Worm (Caenorhabditis elegans) whole organism, early embryonic: ENCODE data around the gene B0001.7.

ENCODE experiments used
- B0310.2 ChIP-seq: sonication (generic microtip); optimal IDR thresholded peaks from 2 replicates; lab custom pipeline; 2016; ENCODE audit warnings: mild to moderate bottlenecking, missing genetic modification characterization, missing compliant biosample characterization
- ama-1 ChIP-seq: fragments of 150-350 bp; optimal IDR thresholded peaks from 2 replicates; lab custom pipeline; 2014
- ets-7 ChIP-seq: sonication (generic microtip); optimal IDR thresholded peaks from 2 replicates; lab custom pipeline; 2016; ENCODE audit warnings: missing genotype, missing genetic modification characterization, missing compliant biosample characterization
- flt-1 ChIP-seq: fragments of 200-800 bp; sonication (Bioruptor generic); IDR thresholded peaks from 2 replicates; pipeline ENCODE4 v1.3.6; 2022; ENCODE audit warnings: missing genetic modification characterization, missing compliant biosample characterization
- hmbx-1 ChIP-seq: sonication (generic microtip); optimal IDR thresholded peaks from 2 replicates; lab custom pipeline; 2016; ENCODE audit warnings: mild to moderate bottlenecking, missing genetic modification characterization, missing compliant biosample characterization
- hnd-1 ChIP-seq: sonication (generic microtip); optimal IDR thresholded peaks from 2 replicates; lab custom pipeline; 2016; ENCODE audit warnings: missing genetic modification characterization, missing compliant biosample characterization
- pes-1 ChIP-seq: fragments of 200-800 bp; sonication (Bioruptor generic); IDR thresholded peaks from 2 replicates; pipeline ENCODE4 v1.3.6; 2022; ENCODE audit warnings: missing genetic modification reagents, missing genetic modification characterization, missing compliant biosample characterization
- scrt-1 ChIP-seq: fragments of 200-800 bp; sonication (Bioruptor generic); IDR thresholded peaks from 2 replicates; pipeline ENCODE4 v1.3.6; 2022; ENCODE audit warnings: missing genetic modification characterization, missing compliant biosample characterization
- sea-1 ChIP-seq: fragments of 200-800 bp; sonication (Bioruptor generic); conservative IDR thresholded peaks from 2 replicates; pipeline ENCODE4 v1.3.6; 2022; ENCODE audit warnings: missing genetic modification characterization, missing compliant biosample characterization
- tbx-11 ChIP-seq: fragments of 200-800 bp; sonication (Bioruptor generic); IDR thresholded peaks from 2 replicates; pipeline ENCODE4 v1.3.6; 2022; ENCODE audit warnings: missing genetic modification characterization, missing compliant biosample characterization
- tbx-37 ChIP-seq: fragments of 200-800 bp; sonication (Bioruptor generic); conservative IDR thresholded peaks from 2 replicates; pipeline ENCODE4 v1.3.6; 2022; ENCODE audit warnings: missing genetic modification reagents, missing genetic modification characterization, missing compliant biosample characterization

DNA sequence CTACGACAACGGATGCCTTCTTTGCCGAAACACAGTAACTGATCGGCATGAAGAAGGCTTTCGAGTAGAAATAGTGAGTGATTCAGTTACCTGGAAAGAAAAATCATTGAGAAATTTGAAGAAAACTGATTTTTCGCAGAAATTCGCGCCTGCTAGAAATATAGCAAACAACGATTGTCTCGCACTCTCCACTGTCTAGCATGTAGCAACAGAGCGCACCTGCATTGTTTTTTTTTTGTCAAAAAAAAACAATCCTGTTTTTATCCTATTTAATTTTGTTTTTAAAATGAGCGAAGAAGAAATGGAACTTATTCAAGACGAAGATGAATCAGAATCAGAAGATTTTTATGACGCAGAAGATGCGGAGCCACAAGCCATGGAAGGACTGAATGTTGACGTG is 33.0 kb downstream of the B0001.7 start, which contains the start of the genes ddb-1 and M18.6:
- TF ChIP-seq ama-1 (lab: Kevin White, UChicago) (no peak), sea-1 (no peak), tbx-37 (GFP tag; lab: Robert Waterston, UW) (no peak), B0310.2 (tag; lab: Kevin White, UChicago) (no peak), pes-1 (GFP tag; lab: Robert Waterston, UW) (no peak), flt-1 (no peak), scrt-1 (GFP tag; lab: Robert Waterston, UW) (no peak), hmbx-1 (tag; lab: Kevin White, UChicago) (no peak), ets-7 (no peak), hnd-1 (tag; lab: Kevin White, UChicago) (no peak), tbx-11 (GFP tag; lab: Robert Waterston, UW) (no peak)
